Fruit fly (Drosophila melanogaster): ENCODE results near the gene Cdk12.
A peak's percentile ranks its signal among the peaks of the same experiment; 100 is the strongest.

Cdk12 gene

DNA sequence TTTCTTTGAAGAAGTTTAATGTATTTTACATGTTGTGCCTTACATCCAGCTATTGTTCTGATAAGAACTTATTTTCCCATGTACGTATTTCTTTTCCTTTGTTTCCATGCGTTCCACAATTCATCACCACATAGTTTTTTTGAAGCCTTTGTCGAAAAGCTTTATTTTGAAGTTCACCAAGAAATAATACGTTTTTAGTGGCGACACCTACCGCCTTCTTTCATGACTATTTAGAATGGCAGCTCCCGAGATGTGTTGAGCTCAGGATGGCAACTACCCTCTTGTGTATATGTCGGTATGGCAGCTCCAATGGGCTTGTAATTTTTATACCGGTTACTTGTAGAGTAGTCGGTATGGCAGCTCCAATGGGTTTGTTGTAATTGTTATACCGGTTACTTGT is 32.3 kb upstream of the Cdk12 start (continued):
- no peak for TF ChIP-seq CG4854 (GFP tag; optimal IDR thresholded peaks at IDR 0.05)
- TF ChIP-seq rib (GFP tag; IDR thresholded peaks at IDR 0.05): no peak
- peak; percentile 68 for TF ChIP-seq CG31365 (tag; optimal IDR thresholded peaks at IDR 0.05)
- no peak for TF ChIP-seq CG7372 (GFP tag; IDR thresholded peaks at IDR 0.05)
- TF ChIP-seq CG11247 (GFP tag; IDR thresholded peaks at IDR 0.05): no peak
- peak in 1 of 2 experiments; percentile 48 for TF ChIP-seq Pdp1 (GFP tag; optimal IDR thresholded peaks at IDR 0.05)
- peak; percentile 29 for TF ChIP-seq CG9797 (GFP tag; optimal IDR thresholded peaks at IDR 0.05)
- 0 out of 2 replicates have a peak, but pooled peaks have one; percentile 46 for TF ChIP-seq CG42726 (GFP tag; IDR thresholded peaks at IDR 0.05; ENCODE audit: partially characterized antibody)
- no peak for TF ChIP-seq CG17186 (GFP tag; optimal IDR thresholded peaks at IDR 0.05)
- peak; percentile 38 for TF ChIP-seq jumu (GFP tag; optimal IDR thresholded peaks at IDR 0.05)
- no peak for TF ChIP-seq CG2202 (tag; optimal IDR thresholded peaks at IDR 0.05)
- TF ChIP-seq p53 (GFP tag; optimal IDR thresholded peaks at IDR 0.05): no peak
- TF ChIP-seq HmgD (GFP tag; optimal IDR thresholded peaks at IDR 0.05): peak; percentile 87
- peak; percentile 35 for TF ChIP-seq nmo (GFP tag; optimal IDR thresholded peaks at IDR 0.05)
- no peak for TF ChIP-seq zf30C (GFP tag; optimal IDR thresholded peaks at IDR 0.05)
- TF ChIP-seq Adf1 (GFP tag; IDR thresholded peaks at IDR 0.05): 0 out of 2 replicates have a peak, but pooled peaks have one; percentile 8
- no peak for TF ChIP-seq Dip3 (GFP tag; optimal IDR thresholded peaks at IDR 0.05)
- peak; percentile 17 for TF ChIP-seq Bteb2 (GFP tag; optimal IDR thresholded peaks at IDR 0.05)
- no peak for TF ChIP-seq CG6254 (GFP tag; optimal IDR thresholded peaks at IDR 0.05)
- TF ChIP-seq CG1602 (GFP tag; optimal IDR thresholded peaks at IDR 0.05): no peak
- TF ChIP-seq NfI (GFP tag; optimal IDR thresholded peaks at IDR 0.05): peak; percentile 18
- TF ChIP-seq CG12942 (GFP tag; optimal IDR thresholded peaks at IDR 0.05): no peak
- TF ChIP-seq dmrt99B (tag; optimal IDR thresholded peaks at IDR 0.05): no peak
- no peak for TF ChIP-seq CG1529 (GFP tag; optimal IDR thresholded peaks at IDR 0.05)
- TF ChIP-seq CG13775 (GFP tag; optimal IDR thresholded peaks at IDR 0.05): no peak
- TF ChIP-seq Eip74EF (GFP tag; optimal IDR thresholded peaks at IDR 0.05): no peak
- TF ChIP-seq prd (optimal IDR thresholded peaks at IDR 0.05): no peak
- no peak for TF ChIP-seq prd (GFP tag; IDR thresholded peaks at IDR 0.05)
- TF ChIP-seq knrl (GFP tag; IDR thresholded peaks at IDR 0.05; ENCODE audit: partially characterized antibody): peak; percentile 50; the same call in 1 of the 3 replicates
- no peak for TF ChIP-seq gt (GFP tag; IDR thresholded peaks at IDR 0.05)
- no peak for TF ChIP-seq sens (GFP tag)
- TF ChIP-seq Stat92E (GFP tag; optimal IDR thresholded peaks at IDR 0.05): peak in 1 of 3 experiments; percentile 26
- TF ChIP-seq vvl (GFP tag; IDR thresholded peaks at IDR 0.05): peak; percentile 99
- peak; percentile 54 for TF ChIP-seq CG7987 (GFP tag; optimal IDR thresholded peaks at IDR 0.05)
- TF ChIP-seq grn (GFP tag; optimal IDR thresholded peaks at IDR 0.05): no peak
- TF ChIP-seq Hr39 (optimal IDR thresholded peaks at IDR 0.05): no peak
- no peak for TF ChIP-seq CG2889 (GFP tag; IDR thresholded peaks at IDR 0.05)
- no peak for TF ChIP-seq repo (GFP tag; optimal IDR thresholded peaks at IDR 0.05)
- TF ChIP-seq NC2β (GFP tag; optimal IDR thresholded peaks at IDR 0.05): peak; percentile 29
- no peak for TF ChIP-seq scrt (GFP tag; optimal IDR thresholded peaks at IDR 0.05)
- no peak for TF ChIP-seq run (tag; optimal IDR thresholded peaks at IDR 0.05)
- peak in 1 of 2 experiments; percentile 7 for TF ChIP-seq bsh (GFP tag; optimal IDR thresholded peaks at IDR 0.05)
- peak; percentile 25 for TF ChIP-seq PHDP (tag; optimal IDR thresholded peaks at IDR 0.05)
- peak; percentile 38 for TF ChIP-seq CG10147 (GFP tag; optimal IDR thresholded peaks at IDR 0.05)
- no peak for TF ChIP-seq ewg (GFP tag; optimal IDR thresholded peaks at IDR 0.05)
- TF ChIP-seq pros (GFP tag; optimal IDR thresholded peaks at IDR 0.05): no peak
- TF ChIP-seq Med (GFP tag): peak; percentile 92
- no peak for TF ChIP-seq CG6175 (GFP tag; IDR thresholded peaks at IDR 0.05)
- TF ChIP-seq Chrac-16 (GFP tag; optimal IDR thresholded peaks at IDR 0.05): no peak
- TF ChIP-seq trem (tag; optimal IDR thresholded peaks at IDR 0.05): peak; percentile 95
- TF ChIP-seq Oli (tag; optimal IDR thresholded peaks at IDR 0.05): no peak

Measured in whole organism, embryonic.